Worm (Caenorhabditis elegans): ENCODE data around the gene copb-2.

DNA sequence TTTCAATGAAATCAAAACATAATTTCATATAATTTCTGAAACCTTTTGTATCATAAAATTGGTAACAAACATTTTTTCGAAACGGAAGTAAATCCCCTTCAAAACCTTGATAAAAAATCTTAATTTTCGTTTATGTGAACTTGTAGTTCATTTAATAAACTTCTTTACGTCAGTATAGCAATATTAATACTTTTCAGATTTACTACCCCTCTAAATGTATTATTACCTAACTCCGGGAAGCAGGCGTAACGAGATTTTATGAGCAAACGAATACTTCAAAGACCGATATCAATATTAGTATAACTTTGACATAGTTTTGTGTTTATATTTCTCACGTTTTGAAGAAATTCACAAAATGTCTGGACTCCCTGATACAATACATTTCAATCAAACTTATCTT is 28.8 kb downstream of the copb-2 start, which contains the start of gene sru-1:
- TF ChIP-seq lin-39 (tag; optimal IDR thresholded peaks at IDR 0.05), result no peak
- no peak for TF ChIP-seq tbx-2 (tag; optimal IDR thresholded peaks at IDR 0.05)
- TF ChIP-seq snpc-4 (tag; optimal IDR thresholded peaks at IDR 0.05), result no peak
- TF ChIP-seq ceh-82 (tag; optimal IDR thresholded peaks at IDR 0.05), result no peak
- TF ChIP-seq nhr-67 (tag; optimal IDR thresholded peaks at IDR 0.05), result no peak
- no peak for TF ChIP-seq nhr-11 (tag; optimal IDR thresholded peaks at IDR 0.05)
- TF ChIP-seq egl-27 (tag; optimal IDR thresholded peaks at IDR 0.05), result no peak
